Worm (Caenorhabditis elegans) whole organism, L3 larva: Measurements from ENCODE around the gene nhl-3.
A peak's percentile ranks its signal among the peaks of the same experiment; 100 is the strongest.

Experiments used
- R02D3.7 ChIP-seq: fragments of 150-350 bp; optimal IDR thresholded peaks from 2 replicates; lab custom pipeline; 2014; ENCODE audit warnings: missing biosample characterization, missing genetic modification characterization
- ZK546.5 ChIP-seq: sonication (generic microtip); optimal IDR thresholded peaks from 2 replicates; lab custom pipeline; 2017; ENCODE audit warnings: missing biosample characterization, missing genetic modification characterization
- aly-2 ChIP-seq: fragments of 150-350 bp; optimal IDR thresholded peaks from 2 replicates; lab custom pipeline; 2014; ENCODE audit warnings: missing biosample characterization, missing genetic modification characterization
- ceh-16 ChIP-seq: sonication (generic microtip); optimal IDR thresholded peaks from 2 replicates; lab custom pipeline; 2017; ENCODE audit warnings: missing biosample characterization, missing genetic modification characterization
- ceh-28 ChIP-seq: fragments of 150-350 bp; optimal IDR thresholded peaks from 2 replicates; lab custom pipeline; 2014; ENCODE audit warnings: missing biosample characterization, missing genetic modification reagents, missing genetic modification characterization
- ceh-9 ChIP-seq: sonication (generic microtip); optimal IDR thresholded peaks from 2 replicates; lab custom pipeline; 2018; ENCODE audit warnings: missing biosample characterization, missing genetic modification characterization
- daf-12 ChIP-seq: fragments of 150-350 bp; optimal IDR thresholded peaks from 2 replicates; lab custom pipeline; 2014; ENCODE audit warnings: missing biosample characterization, missing genetic modification reagents, missing genetic modification characterization
- egl-5 ChIP-seq: fragments of 150-350 bp; optimal IDR thresholded peaks from 2 replicates; lab custom pipeline; 2017; ENCODE audit warnings: missing biosample characterization, missing genetic modification reagents, missing genetic modification characterization, inconsistent platforms
- elt-1 ChIP-seq: fragments of 150-350 bp; optimal IDR thresholded peaks from 2 replicates; lab custom pipeline; 2014; ENCODE audit warnings: missing biosample characterization, missing genetic modification characterization
- elt-2 ChIP-seq: sonication (generic microtip); optimal IDR thresholded peaks from 2 replicates; lab custom pipeline; 2016; ENCODE audit warnings: missing genetic modification reagents, mild to moderate bottlenecking, missing genetic modification characterization, missing compliant biosample characterization
- elt-3 ChIP-seq, 3 experiments: fragments of 150-350 bp in 1 of 3; sonication (generic microtip) in 2 of 3; optimal IDR thresholded peaks; 2 replicates in 2 of 3; 4 replicates in 1 of 3; lab custom pipeline; 2014 to 2017; ENCODE audit warnings: missing biosample characterization in 3 of 3, missing genetic modification characterization in 3 of 3
- eor-1 ChIP-seq, 2 experiments: fragments of 150-350 bp; optimal IDR thresholded peaks; 2 replicates each; lab custom pipeline; 2014 to 2018; ENCODE audit warnings: missing biosample characterization in 2 of 2, missing genetic modification characterization in 2 of 2
- fkh-10 ChIP-seq: sonication (generic microtip); optimal IDR thresholded peaks from 2 replicates; lab custom pipeline; 2017; ENCODE audit warnings: missing biosample characterization, missing genetic modification reagents, missing genetic modification characterization
- hmg-11 ChIP-seq: sonication (generic microtip); optimal IDR thresholded peaks from 2 replicates; lab custom pipeline; 2016; ENCODE audit warnings: missing genetic modification characterization, missing compliant biosample characterization
- jun-1 ChIP-seq: fragments of 150-350 bp; optimal IDR thresholded peaks from 2 replicates; lab custom pipeline; 2014; ENCODE audit warnings: missing biosample characterization, missing genetic modification reagents, missing genetic modification characterization
- lin-15B ChIP-seq: fragments of 150-350 bp; optimal IDR thresholded peaks from 2 replicates; lab custom pipeline; 2014; ENCODE audit warnings: missing biosample characterization, missing genetic modification characterization
- lin-39 ChIP-seq: fragments of 150-350 bp; optimal IDR thresholded peaks from 2 replicates; lab custom pipeline; 2018; ENCODE audit warnings: missing biosample characterization, missing genetic modification reagents, missing genetic modification characterization
- mml-1 ChIP-seq: fragments of 150-350 bp; sonication (generic microtip); optimal IDR thresholded peaks from 3 replicates; lab custom pipeline; 2014; ENCODE audit warnings: missing biosample characterization, missing genetic modification characterization
- nfya-1 ChIP-seq: sonication (generic microtip); optimal IDR thresholded peaks from 2 replicates; lab custom pipeline; 2017; ENCODE audit warnings: missing genetic modification characterization, mild to moderate bottlenecking, missing compliant biosample characterization, antibody characterized with exemption, moderate library complexity; ENCODE audit not compliant: insufficient read depth
- nhr-12 ChIP-seq: fragments of 150-350 bp; optimal IDR thresholded peaks from 2 replicates; lab custom pipeline; 2014; ENCODE audit warnings: missing biosample characterization, missing genetic modification characterization
- nhr-23 ChIP-seq: fragments of 150-350 bp; optimal IDR thresholded peaks from 2 replicates; lab custom pipeline; 2014; ENCODE audit warnings: missing biosample characterization, missing genetic modification reagents, missing genetic modification characterization
- nhr-25 ChIP-seq: sonication (generic microtip); optimal IDR thresholded peaks from 2 replicates; lab custom pipeline; 2017; ENCODE audit warnings: missing biosample characterization, missing genetic modification characterization
- nhr-76 ChIP-seq: fragments of 150-350 bp; sonication (generic microtip); optimal IDR thresholded peaks from 5 replicates; lab custom pipeline; 2014; ENCODE audit warnings: missing biosample characterization, missing genetic modification characterization
- pqm-1 ChIP-seq: fragments of 150-350 bp; optimal IDR thresholded peaks from 2 replicates; lab custom pipeline; 2017; ENCODE audit warnings: missing biosample characterization, missing genetic modification characterization, inconsistent platforms
- sea-2 ChIP-seq: fragments of 150-350 bp; sonication (generic microtip); optimal IDR thresholded peaks from 4 replicates; lab custom pipeline; 2014; ENCODE audit warnings: missing biosample characterization, missing genetic modification reagents, missing genetic modification characterization
- snpc-4 ChIP-seq: fragments of 150-350 bp; optimal IDR thresholded peaks from 2 replicates; lab custom pipeline; 2014; ENCODE audit warnings: missing biosample characterization, missing genetic modification characterization
- tbx-2 ChIP-seq: sonication (generic microtip); optimal IDR thresholded peaks from 2 replicates; lab custom pipeline; 2016; ENCODE audit warnings: mild to moderate bottlenecking, missing genetic modification characterization, missing compliant biosample characterization
- unc-39 ChIP-seq: sonication (generic microtip); optimal IDR thresholded peaks from 4 replicates; lab custom pipeline; 2017; ENCODE audit warnings: missing biosample characterization, missing genetic modification characterization
- unc-62 ChIP-seq: fragments of 150-350 bp; sonication (generic microtip); optimal IDR thresholded peaks from 4 replicates; lab custom pipeline; 2014; ENCODE audit warnings: missing biosample characterization, missing genetic modification reagents, missing genetic modification characterization
- zag-1 ChIP-seq: fragments of 150-350 bp; optimal IDR thresholded peaks from 2 replicates; lab custom pipeline; 2014; ENCODE audit warnings: missing biosample characterization, missing genetic modification characterization
- ztf-11 ChIP-seq: fragments of 150-350 bp; optimal IDR thresholded peaks from 2 replicates; lab custom pipeline; 2014; ENCODE audit warnings: missing biosample characterization, missing genetic modification characterization
- ztf-4 ChIP-seq: fragments of 150-350 bp; optimal IDR thresholded peaks from 2 replicates; lab custom pipeline; 2014; ENCODE audit warnings: missing biosample characterization, missing genetic modification characterization

nhl-3 gene

DNA sequence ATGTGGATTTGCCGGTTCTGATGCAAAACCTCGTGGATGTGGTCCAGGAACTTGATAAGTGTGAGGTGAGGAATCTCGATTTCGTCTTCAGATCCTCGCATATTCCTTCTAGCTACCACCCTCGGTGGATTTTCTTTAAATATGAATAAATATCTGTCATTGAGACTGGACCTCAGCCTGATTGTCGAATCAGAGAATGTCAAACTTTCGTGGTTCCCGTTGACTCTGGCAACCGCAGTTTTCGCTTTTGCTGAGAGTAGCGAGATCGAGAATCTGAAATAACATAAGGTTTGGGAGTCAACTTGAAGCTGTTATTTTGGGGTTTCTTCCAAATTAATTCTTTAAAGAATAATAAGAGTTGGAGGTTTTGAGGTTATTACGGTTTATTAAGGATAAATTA is 19.3 kb downstream of the nhl-3 start, which contains the start of gene fbxb-14:
Gene fbxb-14, minus strand, starts transcription at position 101 of the 400 bp plus-strand sequence.
- no peak for TF ChIP-seq sea-2
- no peak for TF ChIP-seq nhr-76
- no peak for TF ChIP-seq pqm-1
- TF ChIP-seq lin-15B (tag; lab: Kevin White, UChicago), result no peak
- TF ChIP-seq jun-1 (tag; lab: Kevin White, UChicago), result no peak
- TF ChIP-seq egl-5, result no peak
- TF ChIP-seq ztf-4 (tag; lab: Kevin White, UChicago), result no peak
- no peak for TF ChIP-seq eor-1 (tag; optimal IDR thresholded peaks at IDR 0.05; lab: Kevin White, UChicago)
- no peak for TF ChIP-seq nfya-1 (tag; lab: Kevin White, UChicago)
- TF ChIP-seq nhr-23 (tag; lab: Kevin White, UChicago), result no peak
- TF ChIP-seq elt-3 (tag; optimal IDR thresholded peaks at IDR 0.05; lab: Kevin White, UChicago), result no peak

ce11 chrII:581983-582382 is 19.9 kb downstream of the nhl-3 start:
- TF ChIP-seq sea-2 (no peak), aly-2 (no peak), ceh-28 (no peak), ztf-11 (tag; lab: Kevin White, UChicago) (no peak), ceh-16 (tag; lab: Kevin White, UChicago) (no peak), zag-1 (tag; lab: Kevin White, UChicago) (no peak), elt-2 (tag; lab: Kevin White, UChicago) (no peak), daf-12 (no peak), R02D3.7 (tag; lab: Kevin White, UChicago) (no peak), nhr-76 (no peak), snpc-4 (no peak), fkh-10 (GFP tag; lab: Kevin White, UChicago) (no peak), tbx-2 (no peak), lin-39 (tag; lab: Kevin White, UChicago) (no peak)
- TF ChIP-seq, all 47 proteins: peak for 0

DNA sequence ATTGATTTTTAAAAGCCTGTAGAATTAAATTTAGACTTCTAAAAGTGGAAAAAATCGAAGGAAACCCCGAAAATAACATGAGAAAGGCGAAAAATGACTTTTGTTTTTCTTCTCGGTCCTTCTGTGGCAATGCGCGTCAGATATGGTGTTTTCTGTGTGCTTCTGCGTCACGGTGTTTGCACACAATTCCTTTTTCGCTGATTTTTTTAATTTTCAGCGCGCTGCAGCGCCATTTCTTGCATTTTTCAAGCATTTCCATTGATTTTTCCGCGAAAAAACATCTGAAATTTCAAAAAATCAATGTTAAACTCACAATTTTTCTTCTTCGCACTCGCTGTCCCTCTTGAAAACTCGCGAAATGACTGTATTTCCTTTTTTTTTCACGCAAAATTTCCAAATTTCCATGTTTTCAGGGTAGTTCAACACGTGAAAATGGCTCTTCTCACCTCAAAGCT is 21.7 kb downstream of the nhl-3 start, which contains the start of the genes cdc-37 and W08F4.3:
Gene cdc-37, minus strand, starts transcription at position 405 of the 455 bp plus-strand sequence.
Gene W08F4.3, plus strand, starts transcription at position 414 of the 455 bp plus-strand sequence.
- TF ChIP-seq ztf-4 (tag; lab: Kevin White, UChicago), result no peak
- TF ChIP-seq lin-15B (tag; lab: Kevin White, UChicago), result peak; percentile 16
- TF ChIP-seq hmg-11, result peak; percentile 44

DNA sequence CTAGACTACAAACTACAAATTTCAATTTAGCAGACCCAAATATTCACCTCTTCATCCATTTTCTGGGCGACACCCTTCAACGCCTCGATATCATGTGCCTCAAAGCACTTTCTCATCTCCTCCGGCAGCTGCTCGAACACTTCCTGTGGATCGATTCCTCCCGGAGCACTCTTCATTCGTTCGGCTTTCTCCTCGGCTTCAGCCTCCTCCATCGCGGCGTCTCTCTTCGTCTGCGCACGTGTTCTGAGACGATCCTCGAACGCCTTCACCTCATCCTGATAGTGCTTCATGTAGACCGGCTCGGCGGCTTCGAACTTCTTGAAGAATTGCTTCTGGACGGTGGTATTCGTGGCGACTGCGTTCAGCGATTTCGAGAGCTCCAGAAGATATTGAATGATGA is 23.1 kb downstream of the nhl-3 start:
- TF ChIP-seq jun-1 (tag; lab: Kevin White, UChicago) (no peak), ceh-9 (no peak), lin-39 (tag; lab: Kevin White, UChicago) (no peak), nhr-12 (tag; lab: Kevin White, UChicago) (no peak), elt-1 (tag; lab: Kevin White, UChicago) (no peak), snpc-4 (no peak), ceh-16 (tag; lab: Kevin White, UChicago) (no peak), nhr-23 (tag; lab: Kevin White, UChicago) (no peak), mml-1 (tag; lab: Kevin White, UChicago) (no peak), unc-39 (tag; lab: Kevin White, UChicago) (no peak)

DNA sequence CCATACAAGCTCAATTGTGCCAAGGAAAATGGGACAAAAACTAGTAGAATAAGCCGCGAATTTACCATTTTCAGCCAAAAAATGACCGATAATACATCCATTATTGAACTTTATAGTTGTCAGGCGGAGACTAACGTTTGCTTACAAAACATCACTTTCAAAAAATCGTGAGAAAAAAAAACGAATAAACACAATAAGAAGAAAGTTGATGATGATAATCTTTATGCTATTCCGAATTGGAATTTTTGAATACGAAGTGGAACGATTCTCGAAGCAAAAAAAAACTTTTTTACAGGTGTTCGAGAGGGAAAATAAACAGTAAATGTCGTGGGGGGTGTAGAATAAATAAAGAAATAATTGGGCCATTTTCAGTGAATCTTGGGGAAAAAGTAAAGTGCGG is 24.3 kb downstream of the nhl-3 start, which contains the start of gene W08F4.7:
Gene W08F4.7, minus strand, starts transcription at position 101 of the 400 bp plus-strand sequence.
- TF ChIP-seq unc-62, result no peak
- no peak for TF ChIP-seq hmg-11
- TF ChIP-seq ceh-9, result no peak
- TF ChIP-seq elt-1 (tag; lab: Kevin White, UChicago), result no peak
- no peak for TF ChIP-seq ZK546.5 (tag; lab: Kevin White, UChicago)
- no peak for TF ChIP-seq elt-3 (tag; optimal IDR thresholded peaks at IDR 0.05; lab: Kevin White, UChicago)
- no peak for TF ChIP-seq zag-1 (tag; lab: Kevin White, UChicago)
- TF ChIP-seq, all 47 proteins: peak for 0

- peak; percentile 61 for TF ChIP-seq nhr-25 (tag; lab: Kevin White, UChicago)
- TF ChIP-seq elt-3 (tag; optimal IDR thresholded peaks at IDR 0.05; lab: Kevin White, UChicago), result no peak
- peak; percentile 78 for TF ChIP-seq nhr-23 (tag; lab: Kevin White, UChicago)
Measured at ce11 chrII:574064-574463, 27.9 kb downstream of the nhl-3 start.
